Fruit fly (Drosophila melanogaster): Measurements from ENCODE around the gene CG9837.

dm6 chr3R:8821623-8822022 lies 8.2 kb upstream of the CG9837 start, which contains the start of gene CG8369:
- TF ChIP-seq toe (GFP tag; optimal IDR thresholded peaks at IDR 0.05) (no peak), CG7101 (tag; optimal IDR thresholded peaks at IDR 0.05) (peak; percentile 1), cnc (optimal IDR thresholded peaks at IDR 0.05) (no peak), CG7045 (GFP tag; optimal IDR thresholded peaks at IDR 0.05) (no peak), ovo (GFP tag; optimal IDR thresholded peaks at IDR 0.05) (peak; percentile 1), CG11617 (GFP tag; optimal IDR thresholded peaks at IDR 0.05) (no peak), Crg-1 (GFP tag; optimal IDR thresholded peaks at IDR 0.05) (no peak), Hr96 (GFP tag; optimal IDR thresholded peaks at IDR 0.05) (no peak), kay (GFP tag; ENCODE audit: borderline replicate concordance) (no peak), Mnt (GFP tag; optimal IDR thresholded peaks at IDR 0.05) (no peak)
